Fruit fly (Drosophila melanogaster) whole organism, embryonic: ENCODE measurements around the gene CG7071.
A peak's percentile ranks its signal among the peaks of the same experiment; 100 is the strongest.

Experiments used
- Bgb ChIP-seq: fragments of 200-800 bp; sonication (Bioruptor generic); IDR thresholded peaks from 2 replicates; pipeline ENCODE4 v1.3.6; 2022; ENCODE audit warnings: missing biosample characterization, missing genetic modification characterization; ENCODE audit not compliant: partially characterized antibody
- CG10147 ChIP-seq: fragments of 200-800 bp; sonication (Bioruptor generic); optimal IDR thresholded peaks from 2 replicates; lab custom pipeline; 2019; ENCODE audit warnings: missing biosample characterization, mild to moderate bottlenecking, missing genetic modification characterization, moderate library complexity
- CG10209 ChIP-seq: fragments of 200-800 bp; sonication (Bioruptor generic); optimal IDR thresholded peaks from 3 replicates; lab custom pipeline; 2017; ENCODE audit warnings: missing biosample characterization, mild to moderate bottlenecking, missing genetic modification characterization, missing genetic modification reagents
- CG13775 ChIP-seq: fragments of 200-800 bp; sonication (Bioruptor generic); optimal IDR thresholded peaks from 3 replicates; lab custom pipeline; 2017; ENCODE audit warnings: missing biosample characterization, mild to moderate bottlenecking, missing genetic modification characterization
- CG15073 ChIP-seq: fragments of 200-800 bp; sonication (Bioruptor generic); optimal IDR thresholded peaks from 2 replicates; lab custom pipeline; 2016; ENCODE audit warnings: missing biosample characterization, missing genetic modification characterization
- CG1602 ChIP-seq: fragments of 200-800 bp; sonication (Bioruptor generic); optimal IDR thresholded peaks from 3 replicates; lab custom pipeline; 2016; ENCODE audit warnings: missing biosample characterization, missing genetic modification characterization
- CG17359 ChIP-seq: fragments of 200-800 bp; sonication (Bioruptor generic); optimal IDR thresholded peaks from 3 replicates; lab custom pipeline; 2018; ENCODE audit warnings: missing biosample characterization, mild to moderate bottlenecking, missing genetic modification characterization, moderate library complexity
- CG3838 ChIP-seq: fragments of 200-800 bp; sonication (Bioruptor generic); optimal IDR thresholded peaks from 3 replicates; lab custom pipeline; 2016; ENCODE audit warnings: missing biosample characterization, missing genetic modification characterization
- CG3847 ChIP-seq: fragments of 200-800 bp; sonication (Bioruptor generic); IDR thresholded peaks from 2 replicates; pipeline ENCODE4 v1.3.6; 2022; ENCODE audit warnings: missing biosample characterization, missing genetic modification characterization
- CG42726 ChIP-seq: fragments of 200-800 bp; sonication (Bioruptor generic); IDR thresholded peaks from 2 replicates; pipeline ENCODE4 v1.3.6; 2022; ENCODE audit warnings: missing biosample characterization, missing genetic modification characterization; ENCODE audit not compliant: partially characterized antibody
- CG4328 ChIP-seq: fragments of 200-800 bp; sonication (Bioruptor generic); optimal IDR thresholded peaks from 3 replicates; lab custom pipeline; 2017; ENCODE audit warnings: missing biosample characterization, missing genetic modification reagents, missing genetic modification characterization
- CG6689 ChIP-seq: fragments of 200-800 bp; sonication (Bioruptor generic); IDR thresholded peaks from 2 replicates; pipeline ENCODE4 v1.3.6; 2022; ENCODE audit warnings: missing biosample characterization, missing genetic modification characterization
- CG6854 ChIP-seq: fragments of 200-800 bp; sonication (Bioruptor generic); optimal IDR thresholded peaks from 3 replicates; lab custom pipeline; 2017; ENCODE audit warnings: missing biosample characterization, mild to moderate bottlenecking, missing genetic modification characterization
- CrebB ChIP-seq: fragments of 200-800 bp; sonication (Bioruptor generic); optimal IDR thresholded peaks from 3 replicates; lab custom pipeline; 2018; ENCODE audit warnings: missing biosample characterization, mild to moderate bottlenecking, missing genetic modification characterization
- Dip2 ChIP-seq: fragments of 200-800 bp; sonication (Bioruptor generic); IDR thresholded peaks from 2 replicates; pipeline ENCODE4 v1.3.6; 2022; ENCODE audit warnings: missing biosample characterization, missing genetic modification characterization
- Dip3 ChIP-seq: fragments of 200-800 bp; sonication (Bioruptor generic); optimal IDR thresholded peaks from 3 replicates; lab custom pipeline; 2016; ENCODE audit warnings: missing biosample characterization, missing genetic modification characterization
- Eip74EF ChIP-seq, 2 experiments: fragments of 200-800 bp in 1 of 2; fragments of >200 bp in 1 of 2; sonication (Bioruptor generic) in 1 of 2; optimal IDR thresholded peaks; 2 replicates each; lab custom pipeline; 2017 to 2019; ENCODE audit warnings: missing biosample characterization in 2 of 2, missing genetic modification characterization in 2 of 2, mild to moderate bottlenecking in 1 of 2, moderate library complexity in 1 of 2
- Ets97D ChIP-seq: fragments of 200-800 bp; sonication (Bioruptor generic); optimal IDR thresholded peaks from 3 replicates; lab custom pipeline; 2016; ENCODE audit warnings: missing biosample characterization, missing genetic modification characterization
- GATAe ChIP-seq: fragments of 200-800 bp; sonication (Bioruptor generic); conservative IDR thresholded peaks from 2 replicates; pipeline ENCODE4 v1.3.6; 2022; ENCODE audit warnings: missing biosample characterization, missing genetic modification characterization
- HLH54F ChIP-seq: fragments of 200-800 bp; sonication (Bioruptor generic); optimal IDR thresholded peaks from 3 replicates; lab custom pipeline; 2016; ENCODE audit warnings: missing biosample characterization, missing genetic modification characterization
- Hmr ChIP-seq: fragments of 200-800 bp; sonication (Bioruptor generic); optimal IDR thresholded peaks from 3 replicates; lab custom pipeline; 2017; ENCODE audit warnings: mild to moderate bottlenecking, missing biosample characterization, missing genetic modification reagents, missing genetic modification characterization
- Hr39 ChIP-seq: fragments of >200 bp; optimal IDR thresholded peaks from 2 replicates; lab custom pipeline; 2017
- Lpt ChIP-seq: fragments of >200 bp; optimal IDR thresholded peaks from 2 replicates; lab custom pipeline; 2018; ENCODE audit warnings: missing biosample characterization, missing genetic modification characterization
- MTF-1 ChIP-seq: fragments of 200-800 bp; sonication (Bioruptor generic); optimal IDR thresholded peaks from 2 replicates; lab custom pipeline; 2018; ENCODE audit warnings: missing biosample characterization, mild to moderate bottlenecking, missing genetic modification characterization, borderline replicate concordance
- Mad ChIP-seq: fragments of 200-800 bp; sonication (Bioruptor generic); optimal IDR thresholded peaks from 2 replicates; lab custom pipeline; 2016; ENCODE audit warnings: missing biosample characterization, missing genetic modification characterization
- Med ChIP-seq: fragments of 200-800 bp; sonication (Bioruptor generic); peaks from one replicate; lab custom pipeline; 2016; ENCODE audit warnings: missing biosample characterization, missing genetic modification characterization, mild to moderate bottlenecking, inconsistent platforms, moderate library complexity
- Oli ChIP-seq: fragments of 200-800 bp; sonication (Bioruptor generic); optimal IDR thresholded peaks from 2 replicates; lab custom pipeline; 2018; ENCODE audit warnings: missing biosample characterization, mild to moderate bottlenecking, missing genetic modification characterization, moderate library complexity
- Ravus ChIP-seq: fragments of 200-800 bp; sonication (Bioruptor generic); IDR thresholded peaks from 2 replicates; pipeline ENCODE4 v1.3.6; 2022; ENCODE audit warnings: missing biosample characterization, missing genetic modification characterization
- Sin3A ChIP-seq: fragments of >200 bp; optimal IDR thresholded peaks from 2 replicates; lab custom pipeline; 2018
- Sox102F ChIP-seq: fragments of 200-800 bp; sonication (Bioruptor generic); optimal IDR thresholded peaks from 2 replicates; lab custom pipeline; 2018; ENCODE audit warnings: missing biosample characterization, mild to moderate bottlenecking, missing genetic modification characterization, moderate library complexity
- Sry-β ChIP-seq: fragments of 200-800 bp; sonication (Bioruptor generic); optimal IDR thresholded peaks from 2 replicates; lab custom pipeline; 2018; ENCODE audit warnings: missing biosample characterization, mild to moderate bottlenecking, missing genetic modification characterization, moderate library complexity
- ash1 ChIP-seq: fragments of 200-800 bp; sonication (Bioruptor generic); optimal IDR thresholded peaks from 2 replicates; lab custom pipeline; 2018; ENCODE audit warnings: missing biosample characterization, mild to moderate bottlenecking, missing genetic modification characterization
- bsh ChIP-seq, 2 experiments: fragments of 200-800 bp; sonication (Bioruptor generic); optimal IDR thresholded peaks; 2 replicates each; lab custom pipeline; 2017 to 2018; ENCODE audit warnings: mild to moderate bottlenecking in 2 of 2, missing biosample characterization in 2 of 2, missing genetic modification characterization in 2 of 2, moderate library complexity in 1 of 2
- chinmo ChIP-seq: fragments of 200-800 bp; sonication (Bioruptor generic); IDR thresholded peaks from 4 replicates; pipeline ENCODE4 v1.3.6; 2022; ENCODE audit warnings: missing biosample characterization, missing genetic modification characterization; ENCODE audit not compliant: partially characterized antibody
- dm ChIP-seq: fragments of 200-800 bp; sonication (Bioruptor generic); optimal IDR thresholded peaks from 3 replicates; lab custom pipeline; 2016; ENCODE audit warnings: missing biosample characterization, missing genetic modification characterization
- ems ChIP-seq: fragments of 200-800 bp; sonication (Bioruptor generic); optimal IDR thresholded peaks from 3 replicates; lab custom pipeline; 2016; ENCODE audit warnings: missing biosample characterization, missing genetic modification characterization
- gcm2 ChIP-seq: fragments of 200-800 bp; sonication (Bioruptor generic); optimal IDR thresholded peaks from 2 replicates; lab custom pipeline; 2016; ENCODE audit warnings: missing biosample characterization, missing genetic modification characterization
- gfzf ChIP-seq: fragments of 200-800 bp; sonication (Bioruptor generic); optimal IDR thresholded peaks from 2 replicates; lab custom pipeline; 2016; ENCODE audit warnings: missing biosample characterization, mild to moderate bottlenecking, missing genetic modification characterization, moderate library complexity
- grau ChIP-seq: fragments of 200-800 bp; optimal IDR thresholded peaks from 3 replicates; lab custom pipeline; 2019; ENCODE audit warnings: missing biosample characterization, mild to moderate bottlenecking, missing genetic modification characterization, moderate library complexity
- gro ChIP-seq: fragments of 200-800 bp; sonication (Bioruptor generic); optimal IDR thresholded peaks from 2 replicates; lab custom pipeline; 2016; ENCODE audit warnings: missing biosample characterization, missing genetic modification characterization
- hkb ChIP-seq, 2 experiments: fragments of 200-800 bp in 1 of 2; fragments of >200 bp in 1 of 2; sonication (Bioruptor generic) in 1 of 2; IDR thresholded peaks in 1 of 2; optimal IDR thresholded peaks in 1 of 2; 2 replicates each; pipeline versions ENCODE4 v1.3.6 to Lab custom; 2017 to 2022; ENCODE audit warnings: missing biosample characterization in 1 of 2, missing genetic modification characterization in 1 of 2
- hth ChIP-seq: fragments of >200 bp; optimal IDR thresholded peaks from 2 replicates; lab custom pipeline; 2017; ENCODE audit warnings: inconsistent platforms
- kah ChIP-seq: fragments of 200-800 bp; sonication (Bioruptor generic); optimal IDR thresholded peaks from 2 replicates; lab custom pipeline; 2018; ENCODE audit warnings: missing biosample characterization, mild to moderate bottlenecking, missing genetic modification characterization
- klu ChIP-seq: fragments of 200-800 bp; sonication (Bioruptor generic); IDR thresholded peaks from 2 replicates; pipeline ENCODE4 v1.3.6; 2022; ENCODE audit warnings: missing biosample characterization, missing genetic modification characterization
- lab ChIP-seq: fragments of 200-800 bp; sonication (Bioruptor generic); optimal IDR thresholded peaks from 3 replicates; lab custom pipeline; 2017; ENCODE audit warnings: missing biosample characterization, missing genetic modification characterization, mild to moderate bottlenecking, moderate library complexity, missing genetic modification reagents
- nerfin-2 ChIP-seq: fragments of 200-800 bp; sonication (Bioruptor generic); IDR thresholded peaks from 2 replicates; pipeline ENCODE4 v1.3.6; 2022; ENCODE audit warnings: missing biosample characterization, missing genetic modification characterization; ENCODE audit not compliant: partially characterized antibody
- slbo ChIP-seq: fragments of 200-800 bp; sonication (Bioruptor generic); IDR thresholded peaks from 2 replicates; pipeline ENCODE4 v1.3.6; 2022; ENCODE audit warnings: missing biosample characterization, missing genetic modification characterization
- ssp ChIP-seq: fragments of 200-800 bp; sonication (Bioruptor generic); IDR thresholded peaks from 2 replicates; pipeline ENCODE4 v1.3.6; 2022; ENCODE audit warnings: missing biosample characterization, missing genetic modification characterization
- tll ChIP-seq, 2 experiments: fragments of 200-800 bp in 1 of 2; fragments of >200 bp in 1 of 2; sonication (Bioruptor generic) in 1 of 2; optimal IDR thresholded peaks; 2 replicates each; lab custom pipeline; 2017 to 2019; ENCODE audit warnings: missing biosample characterization in 2 of 2, missing genetic modification characterization in 2 of 2, mild to moderate bottlenecking in 1 of 2, moderate library complexity in 1 of 2
- vvl ChIP-seq: fragments of 200-800 bp; sonication (Bioruptor generic); IDR thresholded peaks from 2 replicates; pipeline ENCODE4 v1.3.6; 2022; ENCODE audit warnings: missing biosample characterization, missing genetic modification characterization

Gene CG7071

dm6 chr3R:22358810-22359209, 3.6 kb upstream of the CG7071 start (continued):
- TF ChIP-seq Sox102F (GFP tag; lab: Kevin White, UChicago) (peak; percentile 76), dm (GFP tag; lab: Kevin White, UChicago) (no peak), Bgb (GFP tag; lab: Robert Waterston, UW) (no peak), Med (peak; percentile 76), Oli (tag; lab: Kevin White, UChicago) (peak; percentile 71), bsh (GFP tag; optimal IDR thresholded peaks at IDR 0.05; lab: Kevin White, UChicago) (peak; percentile 46 to 94), Mad (peak; percentile 52), CG6689 (peak; percentile 81), Ravus (GFP tag; lab: Robert Waterston, UW) (no peak; the same call in 1 of the 2 replicates), hth (lab: Kevin White, UChicago) (no peak), ems (peak; percentile 56), CG4328 (GFP tag; lab: Kevin White, UChicago) (peak; percentile 58), lab (peak; percentile 69), Sin3A (no peak), Sry-β (GFP tag; lab: Kevin White, UChicago) (peak; percentile 42), Eip74EF (GFP tag; optimal IDR thresholded peaks at IDR 0.05; lab: Kevin White, UChicago) (peak in 1 of 2 experiments; percentile 52), CrebB (tag; lab: Kevin White, UChicago) (peak; percentile 42), Lpt (GFP tag; lab: Kevin White, UChicago) (no peak), grau (tag; lab: Kevin White, UChicago) (peak; percentile 58), slbo (GFP tag; lab: Robert Waterston, UW) (peak; percentile 48; the same call in 1 of the 2 replicates), gro (peak; percentile 20), CG15073 (GFP tag; lab: Kevin White, UChicago) (peak; percentile 10), CG13775 (GFP tag; lab: Kevin White, UChicago) (peak; percentile 44), CG3838 (peak; percentile 53), ssp (GFP tag; lab: Robert Waterston, UW) (peak; percentile 35; the same call in 1 of the 2 replicates), CG1602 (GFP tag; lab: Kevin White, UChicago) (peak; percentile 74), tll (GFP tag; optimal IDR thresholded peaks at IDR 0.05; lab: Kevin White, UChicago) (no peak), Ets97D (GFP tag; lab: Kevin White, UChicago) (no peak), CG42726 (GFP tag; lab: Robert Waterston, UW) (no peak), CG10147 (GFP tag; lab: Kevin White, UChicago) (peak; percentile 40), Dip3 (no peak), CG6854 (GFP tag; lab: Kevin White, UChicago) (no peak), vvl (GFP tag; lab: Robert Waterston, UW) (peak; percentile 87), chinmo (GFP tag; lab: Robert Waterston, UW) (no peak), MTF-1 (GFP tag; lab: Kevin White, UChicago) (peak; percentile 44), GATAe (0 out of 2 replicates have a peak, but pooled peaks have one; percentile 14), kah (GFP tag; lab: Kevin White, UChicago) (peak; percentile 32), Dip2 (no peak), CG10209 (GFP tag; lab: Kevin White, UChicago) (peak; percentile 81), klu (GFP tag; lab: Robert Waterston, UW) (no peak), HLH54F (peak; percentile 9), gfzf (GFP tag; lab: Kevin White, UChicago) (no peak), Hmr (GFP tag; lab: Kevin White, UChicago) (peak; percentile 32), Hr39 (lab: Kevin White, UChicago) (no peak), gcm2 (GFP tag; lab: Kevin White, UChicago) (peak; percentile 32), nerfin-2 (GFP tag; lab: Robert Waterston, UW) (no peak), hkb (optimal IDR thresholded peaks at IDR 0.05; lab: Kevin White, UChicago) (no peak), hkb (GFP tag; IDR thresholded peaks at IDR 0.05; lab: Robert Waterston, UW) (peak; percentile 74), CG3847 (GFP tag; lab: Robert Waterston, UW) (peak; percentile 39), ash1 (no peak), CG17359 (peak; percentile 90)
